Worm (Caenorhabditis elegans) whole organism, L3 larva: ENCODE data around the gene ile-2.

ENCODE experiments used
- ama-1 ChIP-seq: fragments of 150-350 bp; optimal IDR thresholded peaks from 2 replicates; lab custom pipeline; 2018
- ceh-28 ChIP-seq: fragments of 150-350 bp; optimal IDR thresholded peaks from 2 replicates; lab custom pipeline; 2014; ENCODE audit warnings: missing biosample characterization, missing genetic modification reagents, missing genetic modification characterization
- ceh-9 ChIP-seq: sonication (generic microtip); optimal IDR thresholded peaks from 2 replicates; lab custom pipeline; 2018; ENCODE audit warnings: missing biosample characterization, missing genetic modification characterization
- daf-12 ChIP-seq: fragments of 150-350 bp; optimal IDR thresholded peaks from 2 replicates; lab custom pipeline; 2014; ENCODE audit warnings: missing biosample characterization, missing genetic modification reagents, missing genetic modification characterization
- egl-27 ChIP-seq: sonication (generic microtip); optimal IDR thresholded peaks from 4 replicates; lab custom pipeline; 2017; ENCODE audit warnings: missing biosample characterization, missing genetic modification reagents, missing genetic modification characterization
- elt-1 ChIP-seq: fragments of 150-350 bp; optimal IDR thresholded peaks from 2 replicates; lab custom pipeline; 2014; ENCODE audit warnings: missing biosample characterization, missing genetic modification characterization
- nhr-23 ChIP-seq: fragments of 150-350 bp; optimal IDR thresholded peaks from 2 replicates; lab custom pipeline; 2014; ENCODE audit warnings: missing biosample characterization, missing genetic modification reagents, missing genetic modification characterization
- nhr-43 ChIP-seq: sonication (generic microtip); optimal IDR thresholded peaks from 2 replicates; lab custom pipeline; 2016; ENCODE audit warnings: mild to moderate bottlenecking, missing genetic modification characterization, missing compliant biosample characterization; ENCODE audit not compliant: poor library complexity, severe bottlenecking
- nhr-76 ChIP-seq: fragments of 150-350 bp; sonication (generic microtip); optimal IDR thresholded peaks from 5 replicates; lab custom pipeline; 2014; ENCODE audit warnings: missing biosample characterization, missing genetic modification characterization
- pha-4 ChIP-seq: fragments of 150-350 bp; optimal IDR thresholded peaks from 2 replicates; lab custom pipeline; 2014; ENCODE audit warnings: missing biosample characterization, missing genetic modification reagents, missing genetic modification characterization
- unc-62 ChIP-seq: fragments of 150-350 bp; sonication (generic microtip); optimal IDR thresholded peaks from 4 replicates; lab custom pipeline; 2014; ENCODE audit warnings: missing biosample characterization, missing genetic modification reagents, missing genetic modification characterization
- ztf-11 ChIP-seq: fragments of 150-350 bp; optimal IDR thresholded peaks from 2 replicates; lab custom pipeline; 2014; ENCODE audit warnings: missing biosample characterization, missing genetic modification characterization

DNA sequence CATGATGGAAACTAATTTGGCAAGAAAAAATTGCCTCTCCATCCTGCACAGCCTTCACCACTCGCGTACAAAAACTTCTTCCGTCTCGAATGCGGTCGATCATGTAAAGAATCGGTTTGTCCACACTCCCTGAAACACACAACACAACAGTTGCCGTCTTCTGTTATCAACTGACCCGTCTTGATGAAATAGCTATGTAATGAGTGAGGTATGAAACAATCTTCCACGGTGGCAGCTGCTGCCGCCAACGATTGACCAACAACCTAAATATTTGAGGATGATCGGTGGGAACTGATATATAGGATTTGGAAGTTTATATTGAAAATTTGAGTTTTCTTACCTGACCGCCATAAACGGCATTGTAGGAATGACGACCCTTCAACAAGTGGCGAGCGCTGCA lies 43.9 kb downstream of the ile-2 start:
- TF ChIP-seq ztf-11 (tag; lab: Kevin White, UChicago) (no peak), daf-12 (tag; lab: Kevin White, UChicago) (no peak), unc-62 (GFP tag; lab: Kevin White, UChicago) (no peak), elt-1 (tag; lab: Kevin White, UChicago) (no peak), nhr-76 (tag; lab: Kevin White, UChicago) (no peak), nhr-43 (tag; lab: Kevin White, UChicago) (no peak), pha-4 (tag; lab: Kevin White, UChicago) (no peak), egl-27 (tag; lab: Kevin White, UChicago) (no peak), nhr-23 (no peak), ceh-28 (no peak), ceh-9 (tag; lab: Kevin White, UChicago) (no peak), ama-1 (lab: Kevin White, UChicago) (no peak)
